Worm (Caenorhabditis elegans) whole organism, mixed stage, embryonic: ENCODE measurements around the gene let-765.

Source experiments
- M03D4.4 ChIP-seq: sonication (generic microtip); optimal IDR thresholded peaks from 2 replicates; lab custom pipeline; 2017; ENCODE audit warnings: mild to moderate bottlenecking, missing genetic modification characterization, missing compliant biosample characterization
- bed-3 ChIP-seq: fragments of 200-800 bp; sonication (Bioruptor generic); optimal IDR thresholded peaks from 3 replicates; lab custom pipeline; 2018; ENCODE audit warnings: mild to moderate bottlenecking, missing genetic modification characterization, moderate library complexity, missing compliant biosample characterization
- blmp-1 ChIP-seq: fragments of 150-350 bp; optimal IDR thresholded peaks from 2 replicates; lab custom pipeline; 2014; ENCODE audit warnings: missing biosample characterization, missing genetic modification characterization
- ceh-39 ChIP-seq: fragments of 150-350 bp; optimal IDR thresholded peaks from 2 replicates; lab custom pipeline; 2014; ENCODE audit warnings: missing biosample characterization, missing genetic modification characterization
- ceh-43 ChIP-seq: fragments of 200-800 bp; sonication (Bioruptor generic); optimal IDR thresholded peaks from 2 replicates; lab custom pipeline; 2018; ENCODE audit warnings: mild to moderate bottlenecking, missing genetic modification characterization, moderate library complexity, missing compliant biosample characterization
- ceh-83 ChIP-seq: fragments of 200-800 bp; sonication (Bioruptor generic); optimal IDR thresholded peaks from 2 replicates; lab custom pipeline; 2018; ENCODE audit warnings: mild to moderate bottlenecking, missing genetic modification characterization, missing compliant biosample characterization
- ces-1 ChIP-seq: fragments of 150-350 bp; optimal IDR thresholded peaks from 2 replicates; lab custom pipeline; 2014; ENCODE audit warnings: missing biosample characterization, missing genetic modification reagents, missing genetic modification characterization
- cnd-1 ChIP-seq: fragments of 200-800 bp; sonication (Bioruptor generic); optimal IDR thresholded peaks from 2 replicates; lab custom pipeline; 2018; ENCODE audit warnings: mild to moderate bottlenecking, missing genetic modification characterization, missing compliant biosample characterization
- drap-1 ChIP-seq: fragments of 200-800 bp; sonication (Bioruptor generic); optimal IDR thresholded peaks from 3 replicates; lab custom pipeline; 2018; ENCODE audit warnings: mild to moderate bottlenecking, missing genetic modification characterization, missing compliant biosample characterization
- elt-1 ChIP-seq: sonication (generic microtip); optimal IDR thresholded peaks from 2 replicates; lab custom pipeline; 2017; ENCODE audit warnings: missing genetic modification characterization, mild to moderate bottlenecking, missing compliant biosample characterization, antibody characterized with exemption, moderate library complexity, borderline replicate concordance; ENCODE audit not compliant: insufficient read depth
- elt-3 ChIP-seq: fragments of 150-350 bp; optimal IDR thresholded peaks from 2 replicates; lab custom pipeline; 2014; ENCODE audit warnings: missing biosample characterization, missing genetic modification characterization
- flh-1 ChIP-seq: fragments of 200-800 bp; sonication (Bioruptor generic); optimal IDR thresholded peaks from 2 replicates; lab custom pipeline; 2018; ENCODE audit warnings: mild to moderate bottlenecking, missing genetic modification characterization, moderate library complexity, missing compliant biosample characterization
- ham-2 ChIP-seq: fragments of 200-800 bp; sonication (Bioruptor generic); optimal IDR thresholded peaks from 2 replicates; lab custom pipeline; 2018; ENCODE audit warnings: mild to moderate bottlenecking, missing genetic modification characterization, missing compliant biosample characterization
- hlh-1 ChIP-seq: fragments of 150-350 bp; optimal IDR thresholded peaks from 2 replicates; lab custom pipeline; 2014; ENCODE audit warnings: missing biosample characterization, missing genetic modification reagents, missing genetic modification characterization
- lin-13 ChIP-seq: fragments of 150-350 bp; optimal IDR thresholded peaks from 2 replicates; lab custom pipeline; 2014; ENCODE audit warnings: missing biosample characterization, missing genetic modification characterization
- lin-32 ChIP-seq: fragments of 200-800 bp; sonication (Bioruptor generic); optimal IDR thresholded peaks from 2 replicates; lab custom pipeline; 2018; ENCODE audit warnings: mild to moderate bottlenecking, missing genetic modification characterization, missing compliant biosample characterization
- lsy-2 ChIP-seq: fragments of 150-350 bp; optimal IDR thresholded peaks from 2 replicates; lab custom pipeline; 2014; ENCODE audit warnings: missing biosample characterization, missing genetic modification characterization
- mab-5 ChIP-seq: fragments of 150-350 bp; optimal IDR thresholded peaks from 2 replicates; lab custom pipeline; 2014; ENCODE audit warnings: missing biosample characterization, missing genetic modification characterization
- mep-1 ChIP-seq: fragments of 150-350 bp; optimal IDR thresholded peaks from 2 replicates; lab custom pipeline; 2017; ENCODE audit warnings: missing biosample characterization, missing genetic modification reagents, missing genetic modification characterization, inconsistent platforms
- mls-2 ChIP-seq: sonication (generic microtip); optimal IDR thresholded peaks from 2 replicates; lab custom pipeline; 2016; ENCODE audit warnings: mild to moderate bottlenecking, missing genetic modification characterization, moderate library complexity, missing compliant biosample characterization
- nhr-12 ChIP-seq: fragments of 150-350 bp; optimal IDR thresholded peaks from 2 replicates; lab custom pipeline; 2014; ENCODE audit warnings: missing biosample characterization, missing genetic modification characterization
- nhr-2 ChIP-seq: fragments of 150-350 bp; optimal IDR thresholded peaks from 2 replicates; lab custom pipeline; 2014; ENCODE audit warnings: missing biosample characterization, missing genetic modification characterization
- nhr-237 ChIP-seq: fragments of 150-350 bp; optimal IDR thresholded peaks from 2 replicates; lab custom pipeline; 2014; ENCODE audit warnings: missing biosample characterization, missing genetic modification characterization
- nhr-28 ChIP-seq: fragments of 150-350 bp; optimal IDR thresholded peaks from 2 replicates; lab custom pipeline; 2014; ENCODE audit warnings: missing biosample characterization, missing genetic modification characterization
- nhr-76 ChIP-seq: sonication (generic microtip); optimal IDR thresholded peaks from 2 replicates; lab custom pipeline; 2017; ENCODE audit warnings: missing biosample characterization, missing genetic modification characterization
- pha-4 ChIP-seq: fragments of 150-350 bp; optimal IDR thresholded peaks from 2 replicates; lab custom pipeline; 2018; ENCODE audit warnings: missing biosample characterization, missing genetic modification reagents, missing genetic modification characterization
- sem-2 ChIP-seq: fragments of 200-800 bp; sonication (Bioruptor generic); optimal IDR thresholded peaks from 2 replicates; lab custom pipeline; 2018; ENCODE audit warnings: mild to moderate bottlenecking, missing genetic modification characterization, missing compliant biosample characterization
- snpc-4 ChIP-seq: fragments of 150-350 bp; optimal IDR thresholded peaks from 2 replicates; lab custom pipeline; 2014; ENCODE audit warnings: missing biosample characterization, missing genetic modification characterization
- sptf-1 ChIP-seq: sonication (generic microtip); optimal IDR thresholded peaks from 2 replicates; lab custom pipeline; 2017; ENCODE audit warnings: mild to moderate bottlenecking, missing genetic modification characterization, moderate library complexity, missing compliant biosample characterization
- tbx-8 ChIP-seq: fragments of 200-800 bp; sonication (Bioruptor generic); optimal IDR thresholded peaks from 2 replicates; lab custom pipeline; 2018; ENCODE audit warnings: mild to moderate bottlenecking, missing genetic modification characterization, moderate library complexity, missing compliant biosample characterization
- unc-120 ChIP-seq: sonication (generic microtip); optimal IDR thresholded peaks from 2 replicates; lab custom pipeline; 2017; ENCODE audit warnings: missing genetic modification characterization, missing compliant biosample characterization; ENCODE audit not compliant: poor library complexity, severe bottlenecking
- unc-39 ChIP-seq: fragments of 150-350 bp; optimal IDR thresholded peaks from 2 replicates; lab custom pipeline; 2014; ENCODE audit warnings: missing biosample characterization, missing genetic modification characterization
- unc-62 ChIP-seq: fragments of 150-350 bp; optimal IDR thresholded peaks from 2 replicates; lab custom pipeline; 2014; ENCODE audit warnings: missing biosample characterization, missing genetic modification reagents, missing genetic modification characterization
- zip-8 ChIP-seq: fragments of 150-350 bp; optimal IDR thresholded peaks from 2 replicates; lab custom pipeline; 2014; ENCODE audit warnings: missing biosample characterization, missing genetic modification characterization
- ztf-11 ChIP-seq: fragments of 150-350 bp; optimal IDR thresholded peaks from 2 replicates; lab custom pipeline; 2014; ENCODE audit warnings: missing biosample characterization, missing genetic modification characterization

The let-765 gene

DNA sequence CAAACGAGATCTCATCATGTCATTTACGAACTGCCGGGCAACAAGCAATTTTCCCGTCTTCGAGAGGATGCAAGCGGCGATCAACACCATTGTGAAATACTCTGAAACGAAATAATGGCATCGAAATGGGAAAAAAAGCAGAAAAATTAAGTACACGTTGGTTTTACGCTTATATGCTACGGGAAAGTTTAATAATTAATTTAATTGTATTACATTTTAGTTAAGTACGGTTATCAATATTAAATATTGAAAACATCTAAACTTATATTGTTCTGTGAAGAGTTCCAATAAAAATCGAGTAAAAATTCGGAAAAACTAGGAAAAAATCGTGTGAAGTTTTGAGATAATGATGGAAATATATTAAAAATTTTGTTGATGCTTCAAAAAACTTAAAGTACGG is 23.9 kb upstream of the let-765 start, which contains the start of gene copd-1:
Gene copd-1 (minus strand): TSS at position 101 of the 400 bp plus-strand sequence.
- TF ChIP-seq nhr-28 (tag; lab: Kevin White, UChicago), result no peak
- TF ChIP-seq sptf-1 (tag; lab: Kevin White, UChicago), result no peak
- no peak for TF ChIP-seq lsy-2 (tag; lab: Kevin White, UChicago)
- no peak for TF ChIP-seq ztf-11 (tag; lab: Kevin White, UChicago)
- no peak for TF ChIP-seq pha-4 (tag; lab: Kevin White, UChicago)
- TF ChIP-seq lin-32 (GFP tag; lab: Kevin White, UChicago), result no peak
- no peak for TF ChIP-seq M03D4.4 (tag; lab: Kevin White, UChicago)
- TF ChIP-seq nhr-12, result no peak
- TF ChIP-seq elt-1 (tag; lab: Kevin White, UChicago), result no peak

DNA sequence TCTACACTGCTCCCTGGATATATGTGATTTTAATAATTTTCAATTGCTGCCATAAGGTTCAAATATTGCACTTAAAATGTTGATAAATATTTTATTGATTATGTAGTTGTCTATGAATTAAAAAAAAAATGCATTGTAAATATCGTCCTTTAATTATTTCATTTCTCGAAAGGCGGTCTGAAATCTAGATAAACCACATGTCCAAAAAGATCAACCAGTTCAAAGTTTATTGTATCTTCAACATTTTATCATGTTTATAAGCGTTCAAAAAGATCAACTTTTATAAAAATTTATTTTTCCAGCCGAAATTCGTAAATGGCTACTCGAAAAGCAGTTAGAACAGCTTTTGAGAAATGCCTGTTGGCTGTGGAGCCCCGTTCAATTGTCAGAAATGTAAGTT is 19.0 kb upstream of the let-765 start, which contains the start of gene C13B9.2:
Gene C13B9.2 (plus strand): TSS at position 301 of the 400 bp plus-strand sequence.
- TF ChIP-seq nhr-2 (tag; lab: Kevin White, UChicago) (no peak), ztf-11 (tag; lab: Kevin White, UChicago) (no peak), tbx-8 (GFP tag; lab: Kevin White, UChicago) (no peak)

DNA sequence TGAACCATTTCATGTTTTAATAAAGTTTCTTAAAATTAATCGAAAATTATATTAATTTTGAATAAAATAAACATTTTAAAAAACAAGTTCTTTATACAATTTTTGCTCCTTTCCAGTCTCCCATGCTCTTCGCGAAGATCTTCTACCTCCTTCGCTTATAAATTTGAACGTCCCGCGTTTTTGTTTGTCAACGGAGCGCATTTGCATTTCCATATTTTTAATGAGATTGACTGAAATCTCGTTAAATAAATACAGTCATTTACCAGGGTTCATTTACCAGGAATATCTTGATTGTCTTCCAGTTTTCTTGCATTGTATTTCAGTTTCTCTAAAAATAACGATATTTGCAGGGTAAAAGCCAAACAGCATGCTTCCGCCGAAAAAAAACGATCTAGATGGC is 14.1 kb upstream of the let-765 start, which contains the start of gene cmtr-2:
Gene cmtr-2 (plus strand): TSS at position 351 of the 400 bp plus-strand sequence.
- TF ChIP-seq ham-2 (GFP tag; lab: Kevin White, UChicago) (no peak), M03D4.4 (tag; lab: Kevin White, UChicago) (no peak), flh-1 (GFP tag; lab: Kevin White, UChicago) (no peak), lsy-2 (tag; lab: Kevin White, UChicago) (peak; percentile 46), ceh-39 (no peak), nhr-28 (tag; lab: Kevin White, UChicago) (no peak), lin-13 (no peak), cnd-1 (tag; lab: Kevin White, UChicago) (no peak), tbx-8 (GFP tag; lab: Kevin White, UChicago) (no peak), unc-120 (tag; lab: Kevin White, UChicago) (no peak), nhr-2 (tag; lab: Kevin White, UChicago) (peak; percentile 37), ces-1 (GFP tag; lab: Kevin White, UChicago) (peak; percentile 96), elt-3 (tag; lab: Kevin White, UChicago) (no peak), mab-5 (no peak), sem-2 (GFP tag; lab: Kevin White, UChicago) (no peak), zip-8 (no peak), bed-3 (GFP tag; lab: Kevin White, UChicago) (no peak), blmp-1 (tag; lab: Kevin White, UChicago) (no peak), snpc-4 (tag; lab: Kevin White, UChicago) (no peak), nhr-76 (tag; lab: Kevin White, UChicago) (no peak), mep-1 (tag; lab: Kevin White, UChicago) (peak; percentile 44), ceh-83 (no peak), ztf-11 (tag; lab: Kevin White, UChicago) (no peak), lin-32 (GFP tag; lab: Kevin White, UChicago) (no peak), sptf-1 (tag; lab: Kevin White, UChicago) (no peak), elt-1 (tag; lab: Kevin White, UChicago) (no peak), hlh-1 (no peak), unc-39 (no peak), nhr-12 (no peak), drap-1 (no peak), unc-62 (GFP tag; lab: Kevin White, UChicago) (no peak), mls-2 (no peak), nhr-237 (no peak), ceh-43 (GFP tag; lab: Kevin White, UChicago) (no peak), pha-4 (tag; lab: Kevin White, UChicago) (peak; percentile 22)

DNA sequence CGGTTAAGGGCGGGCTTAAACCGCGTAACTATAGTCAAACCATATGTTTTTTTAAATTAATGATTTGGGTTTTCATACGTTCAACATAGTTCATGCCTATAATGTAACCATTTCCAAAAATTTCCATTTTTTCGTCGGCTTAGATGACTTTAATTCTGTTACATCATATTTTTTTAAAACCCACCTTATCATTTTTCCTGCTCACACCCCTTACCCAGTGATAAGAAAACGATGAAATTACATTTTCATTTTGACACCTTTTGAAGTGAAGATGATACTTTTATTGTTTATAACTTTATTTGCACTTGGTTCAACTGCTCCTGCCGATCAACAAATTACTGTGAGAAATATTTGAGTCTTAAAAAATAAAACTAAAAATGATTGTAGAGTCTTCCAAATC is 11.3 kb upstream of the let-765 start, which contains the start of gene ctsa-4.2:
Gene ctsa-4.2 (plus strand): TSS at position 247 of the 400 bp plus-strand sequence.
- TF ChIP-seq elt-3 (tag; lab: Kevin White, UChicago) (no peak), unc-39 (no peak), M03D4.4 (tag; lab: Kevin White, UChicago) (no peak), mab-5 (no peak), ceh-83 (no peak), nhr-2 (tag; lab: Kevin White, UChicago) (no peak), ztf-11 (tag; lab: Kevin White, UChicago) (no peak), zip-8 (no peak), pha-4 (tag; lab: Kevin White, UChicago) (no peak), ceh-43 (GFP tag; lab: Kevin White, UChicago) (no peak), sem-2 (GFP tag; lab: Kevin White, UChicago) (no peak), elt-1 (tag; lab: Kevin White, UChicago) (no peak), mep-1 (tag; lab: Kevin White, UChicago) (no peak), blmp-1 (tag; lab: Kevin White, UChicago) (no peak), hlh-1 (no peak), nhr-76 (tag; lab: Kevin White, UChicago) (no peak)
